Fruit fly (Drosophila melanogaster): Measurements from ENCODE around the gene Catsup.

Catsup gene

dm6 chr2L:19009130-19009529 lies 32.5 kb upstream of the Catsup start, which contains the start of gene RpL30:
Gene RpL30, minus strand, starts transcription at chr2L:19009306.
- TF ChIP-seq rn (GFP tag; IDR thresholded peaks at IDR 0.05): peak; percentile 40; the same call in 1 of the 2 replicates
- peak; percentile 31 for TF ChIP-seq CG9948 (tag; optimal IDR thresholded peaks at IDR 0.05)
- peak; percentile 71 for TF ChIP-seq Pif1A (GFP tag; optimal IDR thresholded peaks at IDR 0.05)
- TF ChIP-seq Snoo (tag; optimal IDR thresholded peaks at IDR 0.05): peak; percentile 90
- peak; percentile 60 for TF ChIP-seq CG15710 (tag; optimal IDR thresholded peaks at IDR 0.05)
- TF ChIP-seq CG14655 (GFP tag; optimal IDR thresholded peaks at IDR 0.05): peak; percentile 51
- TF ChIP-seq Pif1B (GFP tag; optimal IDR thresholded peaks at IDR 0.05): peak; percentile 63
- peak; percentile 78 for TF ChIP-seq Ets98B (GFP tag; IDR thresholded peaks at IDR 0.05)
- peak; percentile 56 for TF ChIP-seq CG8301 (tag; optimal IDR thresholded peaks at IDR 0.05)
- TF ChIP-seq CG12605 (GFP tag; IDR thresholded peaks at IDR 0.05): peak; percentile 91
- peak; percentile 31 for TF ChIP-seq EcR (GFP tag; optimal IDR thresholded peaks at IDR 0.05)
- no peak for TF ChIP-seq D1 (tag; optimal IDR thresholded peaks at IDR 0.05)
- no peak for TF ChIP-seq CG10348 (GFP tag; IDR thresholded peaks at IDR 0.05)
- TF ChIP-seq CG32121 (GFP tag; IDR thresholded peaks at IDR 0.05): peak; percentile 60; the same call in 1 of the 2 replicates
- TF ChIP-seq gl (tag; optimal IDR thresholded peaks at IDR 0.05): peak; percentile 76
- TF ChIP-seq CG8159 (tag; optimal IDR thresholded peaks at IDR 0.05): peak; percentile 66
- peak; percentile 83 for TF ChIP-seq CG4496 (GFP tag; IDR thresholded peaks at IDR 0.05)
- peak; percentile 79 for TF ChIP-seq CG13204 (GFP tag; optimal IDR thresholded peaks at IDR 0.05)
- peak; percentile 44 for TF ChIP-seq CG17806 (tag; optimal IDR thresholded peaks at IDR 0.05)
- TF ChIP-seq fd96Ca (GFP tag; IDR thresholded peaks at IDR 0.05): no peak; the same call in 2 of the 3 replicates
- TF ChIP-seq CG34367 (tag; optimal IDR thresholded peaks at IDR 0.05): peak; percentile 79

dm6 chr2L:19010037-19010436 lies 31.6 kb upstream of the Catsup start:
- TF ChIP-seq CG32121 (GFP tag; IDR thresholded peaks at IDR 0.05) (no peak), Pif1B (GFP tag; optimal IDR thresholded peaks at IDR 0.05) (no peak), CG13204 (GFP tag; optimal IDR thresholded peaks at IDR 0.05) (no peak), Snoo (tag; optimal IDR thresholded peaks at IDR 0.05) (no peak), fd96Ca (GFP tag; IDR thresholded peaks at IDR 0.05) (no peak), CG14655 (GFP tag; optimal IDR thresholded peaks at IDR 0.05) (no peak), D1 (tag; optimal IDR thresholded peaks at IDR 0.05) (no peak)

dm6 chr2L:19010566-19010965 lies 31.1 kb upstream of the Catsup start, which contains the start of gene robl37BC:
Gene robl37BC, plus strand, starts transcription at chr2L:19010866.
- TF ChIP-seq CG4496 (GFP tag; IDR thresholded peaks at IDR 0.05) (no peak), D1 (tag; optimal IDR thresholded peaks at IDR 0.05) (no peak), CG9948 (tag; optimal IDR thresholded peaks at IDR 0.05) (no peak), CG13204 (GFP tag; optimal IDR thresholded peaks at IDR 0.05) (no peak), CG34367 (tag; optimal IDR thresholded peaks at IDR 0.05) (no peak), CG8301 (tag; optimal IDR thresholded peaks at IDR 0.05) (no peak), CG17806 (tag; optimal IDR thresholded peaks at IDR 0.05) (no peak), CG15710 (tag; optimal IDR thresholded peaks at IDR 0.05) (no peak), CG10348 (GFP tag; IDR thresholded peaks at IDR 0.05) (no peak), CG32121 (GFP tag; IDR thresholded peaks at IDR 0.05) (no peak), EcR (GFP tag; optimal IDR thresholded peaks at IDR 0.05) (no peak), CG14655 (GFP tag; optimal IDR thresholded peaks at IDR 0.05) (no peak), Pif1B (GFP tag; optimal IDR thresholded peaks at IDR 0.05) (no peak), Pif1A (GFP tag; optimal IDR thresholded peaks at IDR 0.05) (no peak), gl (tag; optimal IDR thresholded peaks at IDR 0.05) (no peak), Ets98B (GFP tag; IDR thresholded peaks at IDR 0.05) (no peak), CG12605 (GFP tag; IDR thresholded peaks at IDR 0.05) (no peak), rn (GFP tag; IDR thresholded peaks at IDR 0.05) (no peak)

- TF ChIP-seq rn (GFP tag; IDR thresholded peaks at IDR 0.05) (0 out of 2 replicates have a peak, but pooled peaks have one; percentile 34), gl (tag; optimal IDR thresholded peaks at IDR 0.05) (peak; percentile 46), CG32121 (GFP tag; IDR thresholded peaks at IDR 0.05) (peak; percentile 76), CG14655 (GFP tag; optimal IDR thresholded peaks at IDR 0.05) (peak; percentile 69), EcR (GFP tag; optimal IDR thresholded peaks at IDR 0.05) (no peak), CG17806 (tag; optimal IDR thresholded peaks at IDR 0.05) (peak; percentile 74), CG13204 (GFP tag; optimal IDR thresholded peaks at IDR 0.05) (peak; percentile 61), CG12605 (GFP tag; IDR thresholded peaks at IDR 0.05) (peak; percentile 54; the same call in 1 of the 2 replicates), CG9948 (tag; optimal IDR thresholded peaks at IDR 0.05) (peak; percentile 66), fd96Ca (GFP tag; IDR thresholded peaks at IDR 0.05) (peak; percentile 81), D1 (tag; optimal IDR thresholded peaks at IDR 0.05) (no peak), Ets98B (GFP tag; IDR thresholded peaks at IDR 0.05) (peak; percentile 62; the same call in 1 of the 2 replicates), CG8301 (tag; optimal IDR thresholded peaks at IDR 0.05) (peak; percentile 61), CG8159 (tag; optimal IDR thresholded peaks at IDR 0.05) (peak; percentile 80), CG15710 (tag; optimal IDR thresholded peaks at IDR 0.05) (peak; percentile 76), Pif1A (GFP tag; optimal IDR thresholded peaks at IDR 0.05) (peak; percentile 76), Snoo (tag; optimal IDR thresholded peaks at IDR 0.05) (peak; percentile 48), Pif1B (GFP tag; optimal IDR thresholded peaks at IDR 0.05) (peak; percentile 42), CG4496 (GFP tag; IDR thresholded peaks at IDR 0.05) (peak; percentile 67; the same call in 2 of the 3 replicates), CG34367 (tag; optimal IDR thresholded peaks at IDR 0.05) (peak; percentile 75), CG10348 (GFP tag; IDR thresholded peaks at IDR 0.05) (peak; percentile 32; the same call in 1 of the 2 replicates)
Measured at dm6 chr2L:19011895-19012645, 29.6 kb upstream of the Catsup start.

dm6 chr2L:19012776-19013328 lies 28.8 kb upstream of the Catsup start:
- no peak for TF ChIP-seq CG17806 (tag; optimal IDR thresholded peaks at IDR 0.05)
- TF ChIP-seq CG34367 (tag; optimal IDR thresholded peaks at IDR 0.05): no peak
- peak; percentile 64 for TF ChIP-seq CG13204 (GFP tag; optimal IDR thresholded peaks at IDR 0.05)
- no peak for TF ChIP-seq CG4496 (GFP tag; IDR thresholded peaks at IDR 0.05)
- TF ChIP-seq D1 (tag; optimal IDR thresholded peaks at IDR 0.05): no peak
